Worm (Caenorhabditis elegans) whole organism, L2 larva: ENCODE measurements around the gene B0563.5.

ENCODE experiments used
- F13H6.1 ChIP-seq: sonication (generic microtip); optimal IDR thresholded peaks from 2 replicates; lab custom pipeline; 2016; ENCODE audit warnings: missing genetic modification characterization, missing compliant biosample characterization
- R02D3.7 ChIP-seq: fragments of 150-350 bp; optimal IDR thresholded peaks from 2 replicates; lab custom pipeline; 2014; ENCODE audit warnings: missing biosample characterization, missing genetic modification characterization
- Y55F3AM.14 ChIP-seq: fragments of 200-800 bp; sonication (Bioruptor generic); optimal IDR thresholded peaks from 2 replicates; lab custom pipeline; 2018; ENCODE audit warnings: mild to moderate bottlenecking, missing genetic modification characterization, missing compliant biosample characterization
- ZK546.5 ChIP-seq: sonication (generic microtip); optimal IDR thresholded peaks from 2 replicates; lab custom pipeline; 2017; ENCODE audit warnings: missing biosample characterization, missing genetic modification characterization
- alr-1 ChIP-seq: fragments of 150-350 bp; optimal IDR thresholded peaks from 2 replicates; lab custom pipeline; 2014; ENCODE audit warnings: missing biosample characterization, missing genetic modification characterization
- aly-2 ChIP-seq: fragments of 150-350 bp; optimal IDR thresholded peaks from 2 replicates; lab custom pipeline; 2014; ENCODE audit warnings: missing biosample characterization, missing genetic modification characterization
- blmp-1 ChIP-seq: sonication (generic microtip); optimal IDR thresholded peaks from 2 replicates; lab custom pipeline; 2017; ENCODE audit warnings: missing genetic modification characterization, mild to moderate bottlenecking, missing compliant biosample characterization, antibody characterized with exemption, moderate library complexity; ENCODE audit not compliant: insufficient read depth
- ceh-16 ChIP-seq: fragments of 150-350 bp; optimal IDR thresholded peaks from 2 replicates; lab custom pipeline; 2014; ENCODE audit warnings: missing biosample characterization, missing genetic modification characterization
- dmd-4 ChIP-seq: sonication (generic microtip); optimal IDR thresholded peaks from 2 replicates; lab custom pipeline; 2017; ENCODE audit warnings: missing biosample characterization, missing genetic modification characterization
- elt-1 ChIP-seq: fragments of 150-350 bp; optimal IDR thresholded peaks from 2 replicates; lab custom pipeline; 2014; ENCODE audit warnings: missing biosample characterization, missing genetic modification characterization
- elt-3 ChIP-seq: sonication (generic microtip); optimal IDR thresholded peaks from 2 replicates; lab custom pipeline; 2017; ENCODE audit warnings: missing biosample characterization, missing genetic modification characterization
- gmeb-1 ChIP-seq: fragments of 150-350 bp; optimal IDR thresholded peaks from 2 replicates; lab custom pipeline; 2014; ENCODE audit warnings: missing biosample characterization, missing genetic modification characterization
- lin-11 ChIP-seq: fragments of 150-350 bp; sonication (generic microtip); optimal IDR thresholded peaks from 2 replicates; lab custom pipeline; 2014; ENCODE audit warnings: missing biosample characterization, missing genetic modification characterization, inconsistent platforms, mixed read lengths
- lin-13 ChIP-seq: fragments of 150-350 bp; optimal IDR thresholded peaks from 2 replicates; lab custom pipeline; 2014; ENCODE audit warnings: missing biosample characterization, missing genetic modification reagents, missing genetic modification characterization
- lin-39 ChIP-seq: fragments of 150-350 bp; optimal IDR thresholded peaks from 2 replicates; lab custom pipeline; 2014; ENCODE audit warnings: missing biosample characterization, missing genetic modification reagents, missing genetic modification characterization
- mab-5 ChIP-seq: fragments of 150-350 bp; optimal IDR thresholded peaks from 2 replicates; lab custom pipeline; 2014; ENCODE audit warnings: missing biosample characterization, missing genetic modification characterization
- mbf-1 ChIP-seq: sonication (generic microtip); optimal IDR thresholded peaks from 2 replicates; lab custom pipeline; 2017; ENCODE audit warnings: missing biosample characterization, missing genetic modification characterization
- nhr-10 ChIP-seq: sonication (generic microtip); optimal IDR thresholded peaks from 2 replicates; lab custom pipeline; 2017; ENCODE audit warnings: missing biosample characterization, missing genetic modification characterization
- nhr-11 ChIP-seq: fragments of 150-350 bp; optimal IDR thresholded peaks from 2 replicates; lab custom pipeline; 2014; ENCODE audit warnings: missing biosample characterization, missing genetic modification characterization
- nhr-12 ChIP-seq: fragments of 150-350 bp; optimal IDR thresholded peaks from 2 replicates; lab custom pipeline; 2014; ENCODE audit warnings: missing biosample characterization, missing genetic modification characterization
- nhr-129 ChIP-seq: fragments of 150-350 bp; optimal IDR thresholded peaks from 2 replicates; lab custom pipeline; 2014; ENCODE audit warnings: missing biosample characterization, missing genetic modification characterization
- nhr-21 ChIP-seq: fragments of 150-350 bp; optimal IDR thresholded peaks from 2 replicates; lab custom pipeline; 2014; ENCODE audit warnings: missing biosample characterization, missing genetic modification characterization
- nhr-237 ChIP-seq: fragments of 150-350 bp; optimal IDR thresholded peaks from 2 replicates; lab custom pipeline; 2014; ENCODE audit warnings: missing biosample characterization, missing genetic modification characterization
- nhr-25 ChIP-seq: fragments of 150-350 bp; sonication (generic microtip); optimal IDR thresholded peaks from 3 replicates; lab custom pipeline; 2014; ENCODE audit warnings: missing biosample characterization, missing genetic modification characterization
- nhr-6 ChIP-seq: fragments of 150-350 bp; optimal IDR thresholded peaks from 2 replicates; lab custom pipeline; 2014; ENCODE audit warnings: missing biosample characterization, missing genetic modification characterization
- nhr-77 ChIP-seq: fragments of 150-350 bp; optimal IDR thresholded peaks from 2 replicates; lab custom pipeline; 2014; ENCODE audit warnings: missing biosample characterization, missing genetic modification characterization
- skn-1 ChIP-seq: sonication (generic microtip); optimal IDR thresholded peaks from 2 replicates; lab custom pipeline; 2017; ENCODE audit warnings: missing biosample characterization, missing genetic modification characterization
- sma-3 ChIP-seq: sonication (generic microtip); optimal IDR thresholded peaks from 2 replicates; lab custom pipeline; 2016; ENCODE audit warnings: missing genetic modification reagents, missing genetic modification characterization, missing compliant biosample characterization
- sma-9 ChIP-seq, 2 experiments: fragments of 150-350 bp in 1 of 2; sonication (generic microtip) in 1 of 2; optimal IDR thresholded peaks; 2 replicates each; lab custom pipeline; 2014 to 2016; ENCODE audit warnings: missing genetic modification characterization in 2 of 2, mild to moderate bottlenecking in 1 of 2, missing biosample characterization in 1 of 2, missing compliant biosample characterization in 1 of 2, missing genetic modification reagents in 1 of 2, moderate library complexity in 1 of 2
- zag-1 ChIP-seq: fragments of 150-350 bp; optimal IDR thresholded peaks from 2 replicates; lab custom pipeline; 2014; ENCODE audit warnings: missing biosample characterization, missing genetic modification characterization
- ztf-1 ChIP-seq: fragments of 200-800 bp; sonication (Bioruptor generic); conservative IDR thresholded peaks from 2 replicates; pipeline ENCODE4 v1.3.6; 2022; ENCODE audit warnings: missing genetic modification characterization, missing compliant biosample characterization
- ztf-11 ChIP-seq: sonication (generic microtip); optimal IDR thresholded peaks from 2 replicates; lab custom pipeline; 2017; ENCODE audit warnings: missing biosample characterization, missing genetic modification characterization
- ztf-4 ChIP-seq: fragments of 150-350 bp; optimal IDR thresholded peaks from 2 replicates; lab custom pipeline; 2014; ENCODE audit warnings: missing biosample characterization, missing genetic modification characterization

B0563.5 gene

DNA sequence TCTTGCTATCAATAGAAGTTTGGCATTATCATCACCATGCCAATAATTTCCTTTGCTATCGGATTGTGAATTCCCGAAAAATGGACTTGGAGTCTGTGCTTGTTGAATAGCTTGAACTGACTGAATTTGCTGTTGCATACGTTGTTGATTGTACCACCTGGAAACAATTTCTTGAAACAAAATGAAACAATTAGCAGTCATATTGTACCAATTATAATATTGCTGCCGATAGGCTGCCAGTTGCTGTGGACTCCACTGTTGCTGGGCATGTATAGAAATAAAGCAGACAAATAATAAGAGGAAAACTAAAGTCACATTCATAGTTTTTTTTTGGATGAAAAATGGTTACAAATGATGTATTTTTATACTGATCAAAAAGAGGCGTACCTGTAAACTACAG is 21.0 kb downstream of the B0563.5 start, which contains the start of gene B0563.10:
TSS of gene B0563.10 (minus strand) at position 325 of the 400 bp plus-strand sequence.
- TF ChIP-seq gmeb-1 (tag; lab: Kevin White, UChicago) (no peak), elt-1 (tag; lab: Kevin White, UChicago) (no peak), alr-1 (tag; lab: Kevin White, UChicago) (no peak), ZK546.5 (tag; lab: Kevin White, UChicago) (no peak), nhr-77 (no peak), nhr-12 (no peak), nhr-25 (tag; lab: Kevin White, UChicago) (no peak), R02D3.7 (no peak), dmd-4 (no peak), ztf-4 (no peak), F13H6.1 (tag; lab: Kevin White, UChicago) (no peak), nhr-129 (tag; lab: Kevin White, UChicago) (no peak), elt-3 (tag; lab: Kevin White, UChicago) (no peak), mab-5 (tag; lab: Kevin White, UChicago) (no peak)
- TF ChIP-seq, all 48 proteins: peak for 0

DNA sequence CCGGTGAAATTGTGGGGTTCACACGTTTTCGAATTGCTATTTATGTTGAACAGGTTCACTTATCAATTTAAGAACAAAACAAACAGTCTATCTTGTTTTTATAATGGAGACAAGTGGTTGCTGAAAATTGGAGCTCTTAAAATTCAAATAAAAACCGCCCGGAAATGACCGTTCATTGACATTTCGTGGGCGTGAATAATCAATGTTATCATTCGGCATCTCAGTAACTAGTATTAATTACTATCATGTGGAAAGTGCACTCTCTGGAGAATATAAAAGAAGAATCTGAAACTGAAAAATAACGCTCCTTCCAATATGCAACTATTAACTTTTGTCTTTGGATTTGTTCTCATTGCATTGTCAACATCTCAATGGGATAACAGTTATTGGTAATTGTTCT is 22.3 kb downstream of the B0563.5 start, which contains the start of gene B0563.9:
TSS of gene B0563.9 (plus strand) at position 301 of the 400 bp plus-strand sequence.
- no peak for TF ChIP-seq nhr-6
- no peak for TF ChIP-seq nhr-11 (tag; lab: Kevin White, UChicago)
- TF ChIP-seq blmp-1: no peak
- no peak for TF ChIP-seq lin-13 (GFP tag; lab: Kevin White, UChicago)
- TF ChIP-seq skn-1 (tag; lab: Kevin White, UChicago): no peak

ce11 chrX:9170058-9170457 is 24.1 kb downstream of the B0563.5 start:
- TF ChIP-seq nhr-6 (no peak), ZK546.5 (tag; lab: Kevin White, UChicago) (no peak), sma-9 (GFP tag; optimal IDR thresholded peaks at IDR 0.05; lab: Kevin White, UChicago) (no peak), sma-9 (tag; optimal IDR thresholded peaks at IDR 0.05; lab: Kevin White, UChicago) (no peak), nhr-10 (no peak), nhr-237 (tag; lab: Kevin White, UChicago) (no peak), Y55F3AM.14 (no peak), nhr-21 (tag; lab: Kevin White, UChicago) (no peak), ztf-1 (GFP tag; lab: Robert Waterston, UW) (no peak), skn-1 (tag; lab: Kevin White, UChicago) (no peak), zag-1 (tag; lab: Kevin White, UChicago) (no peak), F13H6.1 (tag; lab: Kevin White, UChicago) (no peak), mbf-1 (tag; lab: Kevin White, UChicago) (no peak), aly-2 (tag; lab: Kevin White, UChicago) (no peak), lin-11 (tag; lab: Kevin White, UChicago) (no peak), dmd-4 (no peak), lin-39 (no peak), ztf-11 (tag; lab: Kevin White, UChicago) (no peak)

- no peak for TF ChIP-seq nhr-25 (tag; lab: Kevin White, UChicago)
- no peak for TF ChIP-seq sma-3 (GFP tag; lab: Kevin White, UChicago)
- TF ChIP-seq ceh-16 (tag; lab: Kevin White, UChicago): no peak
- TF ChIP-seq lin-13 (GFP tag; lab: Kevin White, UChicago): no peak
- TF ChIP-seq sma-9 (GFP tag; optimal IDR thresholded peaks at IDR 0.05; lab: Kevin White, UChicago): no peak
- TF ChIP-seq sma-9 (tag; optimal IDR thresholded peaks at IDR 0.05; lab: Kevin White, UChicago): no peak
- TF ChIP-seq nhr-21 (tag; lab: Kevin White, UChicago): no peak
- no peak for TF ChIP-seq nhr-11 (tag; lab: Kevin White, UChicago)
These were observed 25.3 kb downstream of the B0563.5 start, which contains the start of gene B0563.1 for ce11 chrX:9171241-9171640. Gene B0563.1, plus strand, starts transcription at chrX:9171541.

DNA sequence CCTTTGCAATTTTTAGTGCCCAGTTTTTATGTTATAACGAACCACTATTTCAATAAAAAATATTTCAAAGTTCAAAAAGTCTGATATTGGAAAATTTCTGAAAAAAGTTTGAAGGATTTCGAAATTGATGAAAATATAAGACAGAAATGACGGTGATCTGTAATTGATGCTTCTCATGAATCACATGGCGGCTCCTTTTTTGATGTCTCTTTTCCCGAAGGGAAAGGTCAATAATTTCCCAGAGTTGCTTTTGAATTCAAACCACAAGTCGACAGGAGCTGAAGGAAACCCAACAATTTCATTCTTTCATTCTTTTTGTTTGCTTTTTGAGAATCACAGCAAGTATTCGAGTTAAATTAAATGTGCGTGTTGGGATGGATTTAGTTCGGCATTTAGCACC is 26.3 kb downstream of the B0563.5 start, which contains the start of gene B0563.18:
TSS of gene B0563.18 (plus strand) at position 301 of the 400 bp plus-strand sequence.
- no peak for TF ChIP-seq sma-3 (GFP tag; lab: Kevin White, UChicago)
- TF ChIP-seq lin-11 (tag; lab: Kevin White, UChicago): no peak
